Fruit fly (Drosophila melanogaster) S2 (cell line): ENCODE results near the gene CG15283.

ENCODE experiments used
- CG8478 ChIP-seq: fragments of >200 bp; optimal IDR thresholded peaks from 2 replicates; lab custom pipeline; 2018
- CTCF ChIP-seq, 2 experiments: fragments of >200 bp; optimal IDR thresholded peaks; 2 replicates each; lab custom pipeline; 2018

DNA sequence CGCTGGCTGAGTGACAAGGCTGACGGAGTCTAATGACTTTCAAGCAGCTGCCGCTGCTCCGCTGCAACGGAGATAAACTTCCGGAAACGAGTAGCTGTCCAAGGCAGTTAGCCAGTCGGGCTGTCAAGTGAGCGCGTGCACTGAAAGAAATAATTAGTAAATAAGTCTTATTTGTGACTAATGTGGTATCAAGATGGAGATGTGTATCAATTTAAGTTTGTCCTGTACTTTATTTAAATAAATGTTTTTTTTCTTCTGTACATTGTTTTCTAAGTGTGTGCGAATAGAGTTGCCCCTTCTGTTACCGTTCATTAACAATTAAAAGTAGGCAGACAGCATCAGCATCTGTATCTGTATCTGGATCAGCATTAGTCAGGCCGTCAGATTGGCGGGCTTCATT lies 564 bp upstream of the CG15283 start:
- TF ChIP-seq CG8478 = no peak
- TF ChIP-seq CTCF (optimal IDR thresholded peaks at IDR 0.05; lab: Kevin White, UChicago) = no peak
